Fruit fly (Drosophila melanogaster) whole organism, embryonic: ENCODE data around the gene Sry-alpha.
A peak's percentile ranks its signal among the peaks of the same experiment; 100 is the strongest.

ENCODE experiments used
- Bteb2 ChIP-seq: fragments of 200-800 bp; sonication (Bioruptor generic); optimal IDR thresholded peaks from 2 replicates; lab custom pipeline; 2016; ENCODE audit warnings: missing biosample characterization, missing genetic modification characterization
- CG11247 ChIP-seq: fragments of 200-800 bp; sonication (Bioruptor generic); IDR thresholded peaks from 2 replicates; pipeline ENCODE4 v1.3.6; 2022; ENCODE audit warnings: missing biosample characterization, missing genetic modification characterization
- CG11723 ChIP-seq: fragments of 200-800 bp; sonication (Bioruptor generic); optimal IDR thresholded peaks from 2 replicates; lab custom pipeline; 2017; ENCODE audit warnings: missing biosample characterization, mild to moderate bottlenecking, missing genetic modification characterization
- CG12236 ChIP-seq: fragments of 200-800 bp; sonication (Bioruptor generic); optimal IDR thresholded peaks from 2 replicates; lab custom pipeline; 2016; ENCODE audit warnings: missing biosample characterization, missing genetic modification characterization
- CG13123 ChIP-seq: fragments of 200-800 bp; sonication (Bioruptor generic); optimal IDR thresholded peaks from 2 replicates; lab custom pipeline; 2016; ENCODE audit warnings: missing biosample characterization, missing genetic modification characterization
- CG13624 ChIP-seq: fragments of 200-800 bp; sonication (Bioruptor generic); optimal IDR thresholded peaks from 2 replicates; lab custom pipeline; 2016; ENCODE audit warnings: missing biosample characterization, missing genetic modification characterization
- CG15269 ChIP-seq: fragments of 200-800 bp; sonication (Bioruptor generic); optimal IDR thresholded peaks from 2 replicates; lab custom pipeline; 2018; ENCODE audit warnings: missing biosample characterization, mild to moderate bottlenecking, missing genetic modification characterization, moderate library complexity
- CG17568 ChIP-seq: fragments of 200-800 bp; sonication (Bioruptor generic); optimal IDR thresholded peaks from 2 replicates; lab custom pipeline; 2018; ENCODE audit warnings: missing biosample characterization, mild to moderate bottlenecking, missing genetic modification characterization, moderate library complexity
- CG17802 ChIP-seq: fragments of 200-800 bp; sonication (Bioruptor generic); optimal IDR thresholded peaks from 2 replicates; lab custom pipeline; 2018; ENCODE audit warnings: missing biosample characterization, mild to moderate bottlenecking, missing genetic modification characterization, moderate library complexity
- CG1832 ChIP-seq: fragments of 200-800 bp; sonication (Bioruptor generic); optimal IDR thresholded peaks from 2 replicates; lab custom pipeline; 2017; ENCODE audit warnings: missing biosample characterization, mild to moderate bottlenecking, missing genetic modification characterization, inconsistent platforms
- CG2199 ChIP-seq: fragments of 200-800 bp; sonication (Bioruptor generic); IDR thresholded peaks from 3 replicates; pipeline ENCODE4 v1.3.6; 2022; ENCODE audit warnings: missing biosample characterization, missing genetic modification characterization
- CG2202 ChIP-seq: fragments of 200-800 bp; sonication (Bioruptor generic); optimal IDR thresholded peaks from 2 replicates; lab custom pipeline; 2018; ENCODE audit warnings: missing biosample characterization, mild to moderate bottlenecking, missing genetic modification characterization
- CG7987 ChIP-seq: fragments of 200-800 bp; sonication (Bioruptor generic); optimal IDR thresholded peaks from 2 replicates; lab custom pipeline; 2018; ENCODE audit warnings: missing biosample characterization, mild to moderate bottlenecking, missing genetic modification characterization, moderate library complexity
- Dbx ChIP-seq: fragments of 200-800 bp; sonication (Bioruptor generic); IDR thresholded peaks from 3 replicates; pipeline ENCODE4 v1.3.6; 2022; ENCODE audit warnings: missing biosample characterization, missing genetic modification characterization
- Dip2 ChIP-seq: fragments of 200-800 bp; sonication (Bioruptor generic); IDR thresholded peaks from 2 replicates; pipeline ENCODE4 v1.3.6; 2022; ENCODE audit warnings: missing biosample characterization, missing genetic modification characterization
- Dll ChIP-seq: fragments of 200-800 bp; sonication (Bioruptor generic); IDR thresholded peaks from 4 replicates; pipeline ENCODE4 v1.3.6; 2022; ENCODE audit warnings: missing biosample characterization, missing genetic modification characterization; ENCODE audit not compliant: partially characterized antibody
- Dref ChIP-seq: fragments of 200-800 bp; sonication (Bioruptor generic); IDR thresholded peaks from 2 replicates; pipeline ENCODE4 v1.3.6; 2022; ENCODE audit warnings: missing biosample characterization, missing genetic modification characterization
- Fer3 ChIP-seq: fragments of 200-800 bp; sonication (Bioruptor generic); optimal IDR thresholded peaks from 2 replicates; lab custom pipeline; 2018; ENCODE audit warnings: missing biosample characterization, mild to moderate bottlenecking, missing genetic modification characterization, moderate library complexity
- Gsc ChIP-seq: fragments of 200-800 bp; sonication (Bioruptor generic); IDR thresholded peaks from 2 replicates; pipeline ENCODE4 v1.3.6; 2022; ENCODE audit warnings: missing biosample characterization, missing genetic modification characterization
- Gug ChIP-seq: fragments of 200-800 bp; sonication (Bioruptor generic); IDR thresholded peaks from 4 replicates; pipeline ENCODE4 v1.3.6; 2022; ENCODE audit warnings: missing biosample characterization, missing genetic modification characterization
- HHEX ChIP-seq: fragments of 200-800 bp; sonication (Bioruptor generic); optimal IDR thresholded peaks from 3 replicates; lab custom pipeline; 2017; ENCODE audit warnings: missing biosample characterization, mild to moderate bottlenecking, missing genetic modification characterization, missing genetic modification reagents
- Myb ChIP-seq: fragments of 200-800 bp; sonication (Bioruptor generic); optimal IDR thresholded peaks from 2 replicates; lab custom pipeline; 2016; ENCODE audit warnings: missing biosample characterization, missing genetic modification characterization
- NFAT ChIP-seq: fragments of 200-800 bp; sonication (Bioruptor generic); IDR thresholded peaks from 2 replicates; pipeline ENCODE4 v1.3.6; 2022; ENCODE audit warnings: missing biosample characterization, missing genetic modification characterization
- Nf-YB ChIP-seq: fragments of 200-800 bp; sonication (Bioruptor generic); optimal IDR thresholded peaks from 3 replicates; lab custom pipeline; 2019; ENCODE audit warnings: missing biosample characterization, mild to moderate bottlenecking, missing genetic modification characterization, moderate library complexity
- Ravus ChIP-seq: fragments of 200-800 bp; sonication (Bioruptor generic); IDR thresholded peaks from 2 replicates; pipeline ENCODE4 v1.3.6; 2022; ENCODE audit warnings: missing biosample characterization, missing genetic modification characterization
- Rx ChIP-seq: fragments of 200-800 bp; sonication (Bioruptor generic); IDR thresholded peaks from 2 replicates; pipeline ENCODE4 v1.3.6; 2022; ENCODE audit warnings: missing biosample characterization, missing genetic modification characterization
- Trl ChIP-seq, 3 experiments: fragments of >200 bp in 2 of 3; fragments of 200-800 bp in 1 of 3; sonication (Bioruptor generic) in 1 of 3; optimal IDR thresholded peaks; 2 replicates in 1 of 3; 3 replicates in 2 of 3; lab custom pipeline; 2016 to 2017; ENCODE audit warnings: missing biosample characterization in 1 of 3, missing genetic modification characterization in 1 of 3
- crol ChIP-seq: fragments of 200-800 bp; sonication (Bioruptor generic); IDR thresholded peaks from 2 replicates; pipeline ENCODE4 v1.3.6; 2022; ENCODE audit warnings: missing biosample characterization, missing genetic modification characterization
- crp ChIP-seq, 2 experiments: fragments of 200-800 bp; sonication (Bioruptor generic); optimal IDR thresholded peaks; 2 replicates in 1 of 2; 3 replicates in 1 of 2; lab custom pipeline; 2017; ENCODE audit warnings: missing biosample characterization in 2 of 2, missing genetic modification characterization in 2 of 2, mild to moderate bottlenecking in 1 of 2, moderate library complexity in 1 of 2
- dm ChIP-seq: fragments of 200-800 bp; sonication (Bioruptor generic); optimal IDR thresholded peaks from 3 replicates; lab custom pipeline; 2016; ENCODE audit warnings: missing biosample characterization, missing genetic modification characterization
- dmrt11E ChIP-seq: fragments of 200-800 bp; sonication (Bioruptor generic); optimal IDR thresholded peaks from 3 replicates; lab custom pipeline; 2018; ENCODE audit warnings: missing biosample characterization, mild to moderate bottlenecking, missing genetic modification characterization, moderate library complexity
- dmrt99B ChIP-seq: fragments of 200-800 bp; sonication (Bioruptor generic); optimal IDR thresholded peaks from 2 replicates; lab custom pipeline; 2018; ENCODE audit warnings: missing biosample characterization, mild to moderate bottlenecking, missing genetic modification characterization, moderate library complexity
- emc ChIP-seq: fragments of 200-800 bp; sonication (Bioruptor generic); optimal IDR thresholded peaks from 2 replicates; lab custom pipeline; 2016; ENCODE audit warnings: missing biosample characterization, missing genetic modification characterization
- fd64A ChIP-seq: fragments of 200-800 bp; sonication (Bioruptor generic); optimal IDR thresholded peaks from 3 replicates; lab custom pipeline; 2018; ENCODE audit warnings: missing biosample characterization, mild to moderate bottlenecking, missing genetic modification characterization
- ftz-f1 ChIP-seq: fragments of 200-800 bp; sonication (Bioruptor generic); optimal IDR thresholded peaks from 2 replicates; lab custom pipeline; 2016; ENCODE audit warnings: missing biosample characterization, missing genetic modification characterization
- gce ChIP-seq: fragments of 200-800 bp; sonication (Bioruptor generic); IDR thresholded peaks from 3 replicates; pipeline ENCODE4 v1.3.6; 2022; ENCODE audit warnings: missing biosample characterization, missing genetic modification characterization
- gcm2 ChIP-seq: fragments of 200-800 bp; sonication (Bioruptor generic); optimal IDR thresholded peaks from 2 replicates; lab custom pipeline; 2016; ENCODE audit warnings: missing biosample characterization, missing genetic modification characterization
- hkb ChIP-seq, 2 experiments: fragments of 200-800 bp in 1 of 2; fragments of >200 bp in 1 of 2; sonication (Bioruptor generic) in 1 of 2; IDR thresholded peaks in 1 of 2; optimal IDR thresholded peaks in 1 of 2; 2 replicates each; pipeline versions ENCODE4 v1.3.6 to Lab custom; 2017 to 2022; ENCODE audit warnings: missing biosample characterization in 1 of 2, missing genetic modification characterization in 1 of 2
- kay ChIP-seq: fragments of 200-800 bp; sonication (Bioruptor generic); optimal IDR thresholded peaks from 2 replicates; lab custom pipeline; 2016; ENCODE audit warnings: missing biosample characterization, missing genetic modification characterization
- ken ChIP-seq: fragments of 200-800 bp; sonication (Bioruptor generic); IDR thresholded peaks from 3 replicates; pipeline ENCODE4 v1.3.6; 2022; ENCODE audit warnings: missing biosample characterization, missing genetic modification characterization
- nerfin-2 ChIP-seq: fragments of 200-800 bp; sonication (Bioruptor generic); IDR thresholded peaks from 2 replicates; pipeline ENCODE4 v1.3.6; 2022; ENCODE audit warnings: missing biosample characterization, missing genetic modification characterization; ENCODE audit not compliant: partially characterized antibody
- odd ChIP-seq: fragments of 200-800 bp; sonication (Bioruptor generic); optimal IDR thresholded peaks from 2 replicates; lab custom pipeline; 2017; ENCODE audit warnings: missing biosample characterization, mild to moderate bottlenecking, missing genetic modification characterization
- sc ChIP-seq, 3 experiments: fragments of >200 bp in 2 of 3; fragments of 200-800 bp in 1 of 3; sonication (Bioruptor generic) in 1 of 3; optimal IDR thresholded peaks; 2 replicates in 2 of 3; 3 replicates in 1 of 3; lab custom pipeline; 2017; ENCODE audit warnings: mild to moderate bottlenecking in 1 of 3, missing biosample characterization in 1 of 3, missing genetic modification characterization in 1 of 3, missing genetic modification reagents in 1 of 3
- sima ChIP-seq: fragments of 200-800 bp; sonication (Bioruptor generic); optimal IDR thresholded peaks from 2 replicates; lab custom pipeline; 2016; ENCODE audit warnings: missing biosample characterization, missing genetic modification characterization
- sr ChIP-seq: fragments of 200-800 bp; sonication (Bioruptor generic); IDR thresholded peaks from 3 replicates; pipeline ENCODE4 v1.3.6; 2022; ENCODE audit warnings: missing biosample characterization, missing genetic modification characterization
- tio ChIP-seq: fragments of 200-800 bp; sonication (Bioruptor generic); optimal IDR thresholded peaks from 2 replicates; lab custom pipeline; 2017; ENCODE audit warnings: missing biosample characterization, missing genetic modification characterization, inconsistent platforms
- trem ChIP-seq: fragments of 200-800 bp; optimal IDR thresholded peaks from 3 replicates; lab custom pipeline; 2019; ENCODE audit warnings: missing biosample characterization, mild to moderate bottlenecking, missing genetic modification characterization, moderate library complexity
- vnd ChIP-seq: fragments of 200-800 bp; sonication (Bioruptor generic); IDR thresholded peaks from 3 replicates; pipeline ENCODE4 v1.3.6; 2022; ENCODE audit warnings: missing biosample characterization, missing genetic modification characterization; ENCODE audit not compliant: partially characterized antibody

Sry-alpha gene

dm6 chr3R:30058057-30058868 lies 18.7 kb downstream of the Sry-alpha start, which contains the start of gene sima (continued):
- TF ChIP-seq vnd = no peak
- TF ChIP-seq gcm2 (GFP tag; lab: Kevin White, UChicago) = no peak
- no peak for TF ChIP-seq crol (GFP tag; lab: Robert Waterston, UW)
- peak; percentile 18 for TF ChIP-seq Nf-YB (GFP tag; lab: Kevin White, UChicago)
- no peak for TF ChIP-seq fd64A (GFP tag; lab: Kevin White, UChicago)
- TF ChIP-seq CG11247 (GFP tag; lab: Robert Waterston, UW) = no peak
- no peak for TF ChIP-seq CG7987 (GFP tag; lab: Kevin White, UChicago)
- TF ChIP-seq odd (GFP tag; lab: Kevin White, UChicago) = no peak
- no peak for TF ChIP-seq Trl (optimal IDR thresholded peaks at IDR 0.05; lab: Kevin White, UChicago)
- TF ChIP-seq Trl (GFP tag; optimal IDR thresholded peaks at IDR 0.05; lab: Kevin White, UChicago) = peak; percentile 35
- TF ChIP-seq dmrt99B (tag; lab: Kevin White, UChicago) = peak; percentile 34
- TF ChIP-seq HHEX (GFP tag; lab: Kevin White, UChicago) = no peak
- TF ChIP-seq Dip2 = no peak
- TF ChIP-seq sr (GFP tag; lab: Robert Waterston, UW) = no peak
- no peak for TF ChIP-seq CG2199
- TF ChIP-seq sima (GFP tag; lab: Kevin White, UChicago) = no peak
- TF ChIP-seq kay (GFP tag; lab: Kevin White, UChicago) = no peak
- TF ChIP-seq Dll (GFP tag; lab: Robert Waterston, UW) = no peak
- TF ChIP-seq tio = no peak
- no peak for TF ChIP-seq hkb (optimal IDR thresholded peaks at IDR 0.05; lab: Kevin White, UChicago)
- no peak for TF ChIP-seq hkb (GFP tag; IDR thresholded peaks at IDR 0.05; lab: Robert Waterston, UW)
- TF ChIP-seq dmrt11E (tag; lab: Kevin White, UChicago) = no peak
- TF ChIP-seq NFAT (GFP tag; lab: Robert Waterston, UW) = no peak
- TF ChIP-seq gce (GFP tag; lab: Robert Waterston, UW) = no peak
- TF ChIP-seq Ravus (GFP tag; lab: Robert Waterston, UW) = no peak
- TF ChIP-seq ken (GFP tag; lab: Robert Waterston, UW) = no peak
- TF ChIP-seq trem = peak; percentile 64
- TF ChIP-seq emc (GFP tag; lab: Kevin White, UChicago) = no peak
- peak; percentile 32 for TF ChIP-seq dm (GFP tag; lab: Kevin White, UChicago)
- TF ChIP-seq CG2202 (tag; lab: Kevin White, UChicago) = no peak
- TF ChIP-seq CG17802 (tag; lab: Kevin White, UChicago) = no peak
- TF ChIP-seq CG15269 (tag; lab: Kevin White, UChicago) = peak; percentile 4
- TF ChIP-seq CG1832 (GFP tag; lab: Kevin White, UChicago) = no peak
- no peak for TF ChIP-seq Bteb2
- no peak for TF ChIP-seq CG11723 (GFP tag; lab: Kevin White, UChicago)
- TF ChIP-seq sc (optimal IDR thresholded peaks at IDR 0.05; lab: Kevin White, UChicago) = no peak
- no peak for TF ChIP-seq sc (GFP tag; optimal IDR thresholded peaks at IDR 0.05; lab: Kevin White, UChicago)
- TF ChIP-seq Dbx (GFP tag; lab: Robert Waterston, UW) = no peak
- TF ChIP-seq CG17568 (GFP tag; lab: Kevin White, UChicago) = peak; percentile 13
- TF ChIP-seq nerfin-2 (GFP tag; lab: Robert Waterston, UW) = no peak
- TF ChIP-seq Gug (GFP tag; lab: Robert Waterston, UW) = no peak
- peak; percentile 45 for TF ChIP-seq ftz-f1 (GFP tag; lab: Kevin White, UChicago)
- no peak for TF ChIP-seq Gsc (GFP tag; lab: Robert Waterston, UW)
- TF ChIP-seq Myb (GFP tag; lab: Kevin White, UChicago) = peak; percentile 88
- TF ChIP-seq Rx (GFP tag; lab: Robert Waterston, UW) = no peak
- TF ChIP-seq crp (GFP tag; optimal IDR thresholded peaks at IDR 0.05; lab: Kevin White, UChicago) = peak in 1 of 2 experiments; percentile 64
- TF ChIP-seq Fer3 (tag; lab: Kevin White, UChicago) = peak; percentile 12
- no peak for TF ChIP-seq Dref (GFP tag; lab: Robert Waterston, UW)
- TF ChIP-seq CG13624 (GFP tag; lab: Kevin White, UChicago) = peak; percentile 58
- TF ChIP-seq CG12236 (GFP tag; lab: Kevin White, UChicago) = no peak
- TF ChIP-seq CG13123 (GFP tag; lab: Kevin White, UChicago) = no peak
